1 fruit fly cellular context compared by ENCODE assay signal in the genomic region with DNA sequence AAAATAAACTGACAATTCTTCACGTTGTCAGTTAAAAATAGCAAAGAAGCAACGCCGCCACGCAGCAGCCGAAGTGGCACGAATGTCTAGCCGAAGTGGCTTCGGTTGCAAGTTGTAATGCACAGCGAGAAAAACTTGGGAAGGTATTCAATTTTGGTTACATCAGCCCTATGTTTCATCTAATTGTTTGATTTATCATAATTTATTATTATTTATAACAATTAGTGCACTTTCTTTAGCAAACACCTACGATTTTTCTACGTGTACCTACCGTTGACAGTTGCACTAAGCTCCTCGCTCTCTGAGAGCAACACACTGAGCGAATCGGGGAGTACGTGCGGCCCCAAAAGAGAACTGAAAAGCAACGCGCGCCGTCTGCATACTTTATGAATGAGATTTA.
TF ChIP-seq lines count a peak whose summit lies in the region.

A gene (minus strand): TSS at position 13 of the 400 bp plus-strand sequence.

TF ChIP-seq in whole organism, embryonic, 481 proteins besides CTCF, POLR2A, EP300 and RAD21 (continued from another document and continues in another):
- TF ChIP-seq CG4617 (GFP tag; optimal IDR thresholded peaks at IDR 0.05; lab: Kevin White, UChicago; ENCODE audit: borderline replicate concordance) = peak; percentile 63
- peak; percentile 73 for TF ChIP-seq CG31224 (GFP tag; IDR thresholded peaks at IDR 0.05; lab: Robert Waterston, UW)
- TF ChIP-seq Abd-B (GFP tag; optimal IDR thresholded peaks at IDR 0.05; lab: Kevin White, UChicago) = peak; percentile 66
- peak; percentile 23 for TF ChIP-seq MESR4 (GFP tag; optimal IDR thresholded peaks at IDR 0.05; lab: Kevin White, UChicago)
- no peak for TF ChIP-seq CG7786 (GFP tag; optimal IDR thresholded peaks at IDR 0.05; lab: Kevin White, UChicago)
- TF ChIP-seq corto (GFP tag; optimal IDR thresholded peaks at IDR 0.05; lab: Kevin White, UChicago) = no peak
- peak; percentile 95 for TF ChIP-seq row (GFP tag; IDR thresholded peaks at IDR 0.05; lab: Robert Waterston, UW)
- peak; percentile 86 for TF ChIP-seq CG30403 (GFP tag; optimal IDR thresholded peaks at IDR 0.05; lab: Kevin White, UChicago)
- TF ChIP-seq Adf1 (GFP tag; IDR thresholded peaks at IDR 0.05; lab: Robert Waterston, UW) = 0 out of 2 replicates have a peak, but pooled peaks have one; percentile 29
- TF ChIP-seq zen (tag; optimal IDR thresholded peaks at IDR 0.05; lab: Kevin White, UChicago) = peak; percentile 81
- TF ChIP-seq Oli (tag; optimal IDR thresholded peaks at IDR 0.05; lab: Kevin White, UChicago) = peak; percentile 94
- peak; percentile 55 for TF ChIP-seq CG15696 (tag; optimal IDR thresholded peaks at IDR 0.05; lab: Kevin White, UChicago)
- TF ChIP-seq Atf6 (GFP tag; IDR thresholded peaks at IDR 0.05; lab: Robert Waterston, UW) = peak; percentile 88
- TF ChIP-seq scrt (GFP tag; optimal IDR thresholded peaks at IDR 0.05; lab: Kevin White, UChicago) = peak; percentile 83
- TF ChIP-seq bsh (GFP tag; optimal IDR thresholded peaks at IDR 0.05; lab: Kevin White, UChicago) = peak; percentile 92 to 96
- TF ChIP-seq CG42726 (GFP tag; IDR thresholded peaks at IDR 0.05; lab: Robert Waterston, UW; ENCODE audit: partially characterized antibody) = no peak
- TF ChIP-seq CG13296 (GFP tag; optimal IDR thresholded peaks at IDR 0.05; lab: Kevin White, UChicago) = peak; percentile 88
- TF ChIP-seq CG11696 (GFP tag; IDR thresholded peaks at IDR 0.05; lab: Robert Waterston, UW) = peak; percentile 78
- peak; percentile 92 for TF ChIP-seq CG10654 (GFP tag; optimal IDR thresholded peaks at IDR 0.05; lab: Kevin White, UChicago)
- TF ChIP-seq lbe (GFP tag; optimal IDR thresholded peaks at IDR 0.05; lab: Kevin White, UChicago) = no peak
- TF ChIP-seq trem (tag; optimal IDR thresholded peaks at IDR 0.05; lab: Kevin White, UChicago) = peak; percentile 89
- TF ChIP-seq gro (GFP tag; optimal IDR thresholded peaks at IDR 0.05; lab: Kevin White, UChicago) = no peak
- peak; percentile 51 for TF ChIP-seq pnt (GFP tag; optimal IDR thresholded peaks at IDR 0.05; lab: Kevin White, UChicago)
- TF ChIP-seq bcd (GFP tag; optimal IDR thresholded peaks at IDR 0.05; lab: Kevin White, UChicago) = peak; percentile 90
- TF ChIP-seq ara (GFP tag; IDR thresholded peaks at IDR 0.05; lab: Robert Waterston, UW) = peak; percentile 96
- peak; percentile 72 for TF ChIP-seq Camta (GFP tag; optimal IDR thresholded peaks at IDR 0.05; lab: Kevin White, UChicago)
- TF ChIP-seq rib (GFP tag; IDR thresholded peaks at IDR 0.05; lab: Robert Waterston, UW) = 0 out of 2 replicates have a peak, but pooled peaks have one; percentile 64
- TF ChIP-seq CG12071 (GFP tag; optimal IDR thresholded peaks at IDR 0.05; lab: Kevin White, UChicago) = peak; percentile 90
- peak; percentile 28 for TF ChIP-seq CG9797 (GFP tag; optimal IDR thresholded peaks at IDR 0.05; lab: Kevin White, UChicago)
- TF ChIP-seq schlank (tag; optimal IDR thresholded peaks at IDR 0.05; lab: Kevin White, UChicago) = no peak
- TF ChIP-seq NK7.1 (GFP tag; optimal IDR thresholded peaks at IDR 0.05; lab: Kevin White, UChicago) = no peak
- TF ChIP-seq unc-4 (GFP tag; IDR thresholded peaks at IDR 0.05; lab: Robert Waterston, UW; ENCODE audit: partially characterized antibody) = no peak
- peak; percentile 95 for TF ChIP-seq CG13424 (tag; optimal IDR thresholded peaks at IDR 0.05; lab: Kevin White, UChicago)
- TF ChIP-seq CG15073 (GFP tag; optimal IDR thresholded peaks at IDR 0.05; lab: Kevin White, UChicago) = peak; percentile 72
- TF ChIP-seq CG1233 (GFP tag; optimal IDR thresholded peaks at IDR 0.05; lab: Kevin White, UChicago) = peak; percentile 89
- TF ChIP-seq CG32767 (GFP tag; IDR thresholded peaks at IDR 0.05; lab: Robert Waterston, UW) = peak; percentile 88
- peak; percentile 95 for TF ChIP-seq CG11504 (tag; optimal IDR thresholded peaks at IDR 0.05; lab: Kevin White, UChicago)
- peak; percentile 92 for TF ChIP-seq Sox100B (GFP tag; optimal IDR thresholded peaks at IDR 0.05; lab: Kevin White, UChicago)
- peak; percentile 76 for TF ChIP-seq CG9215 (GFP tag; IDR thresholded peaks at IDR 0.05; lab: Robert Waterston, UW)
- TF ChIP-seq HHEX (GFP tag; optimal IDR thresholded peaks at IDR 0.05; lab: Kevin White, UChicago) = peak; percentile 91
- peak; percentile 36; the same call in 1 of the 2 replicates for TF ChIP-seq Taf1 (GFP tag; IDR thresholded peaks at IDR 0.05; lab: Robert Waterston, UW)
- TF ChIP-seq otp (GFP tag; IDR thresholded peaks at IDR 0.05; lab: Robert Waterston, UW) = peak; percentile 93
- TF ChIP-seq Deaf1 (tag; optimal IDR thresholded peaks at IDR 0.05; lab: Kevin White, UChicago) = peak; percentile 98
- TF ChIP-seq run (tag; optimal IDR thresholded peaks at IDR 0.05; lab: Kevin White, UChicago) = peak; percentile 86
- peak; percentile 98 for TF ChIP-seq HLH3B (GFP tag; IDR thresholded peaks at IDR 0.05; lab: Robert Waterston, UW)
- TF ChIP-seq CG16779 (GFP tag; IDR thresholded peaks at IDR 0.05; lab: Robert Waterston, UW) = peak; percentile 47; the same call in 1 of the 2 replicates
- TF ChIP-seq seq (GFP tag; IDR thresholded peaks at IDR 0.05; lab: Robert Waterston, UW) = peak; percentile 94
- TF ChIP-seq CG9817 (tag; optimal IDR thresholded peaks at IDR 0.05; lab: Kevin White, UChicago) = peak; percentile 83
- peak; percentile 87 for TF ChIP-seq CG6272 (GFP tag; IDR thresholded peaks at IDR 0.05; lab: Robert Waterston, UW)
- peak; percentile 79 for TF ChIP-seq twi (tag; optimal IDR thresholded peaks at IDR 0.05; lab: Kevin White, UChicago)
- TF ChIP-seq gsb-n (tag; optimal IDR thresholded peaks at IDR 0.05; lab: Kevin White, UChicago) = peak; percentile 91
- TF ChIP-seq CG17802 (tag; optimal IDR thresholded peaks at IDR 0.05; lab: Kevin White, UChicago) = peak; percentile 75
- no peak for TF ChIP-seq jumu (GFP tag; optimal IDR thresholded peaks at IDR 0.05; lab: Kevin White, UChicago)
- TF ChIP-seq Meics (GFP tag; optimal IDR thresholded peaks at IDR 0.05; lab: Kevin White, UChicago) = peak; percentile 83
- TF ChIP-seq z (GFP tag; IDR thresholded peaks at IDR 0.05; lab: Robert Waterston, UW) = peak; percentile 64; the same call in 1 of the 3 replicates
- peak; percentile 73 for TF ChIP-seq CG8281 (tag; optimal IDR thresholded peaks at IDR 0.05; lab: Kevin White, UChicago)
- TF ChIP-seq btn (GFP tag; optimal IDR thresholded peaks at IDR 0.05; lab: Kevin White, UChicago) = no peak
- TF ChIP-seq CG14710 (tag; optimal IDR thresholded peaks at IDR 0.05; lab: Kevin White, UChicago) = peak; percentile 86
- TF ChIP-seq Atf3 (GFP tag; optimal IDR thresholded peaks at IDR 0.05; lab: Kevin White, UChicago) = no peak
- no peak for TF ChIP-seq Dip3 (GFP tag; optimal IDR thresholded peaks at IDR 0.05; lab: Kevin White, UChicago)
- TF ChIP-seq CG3407 (GFP tag; optimal IDR thresholded peaks at IDR 0.05; lab: Kevin White, UChicago) = peak; percentile 91
- TF ChIP-seq CG13123 (GFP tag; optimal IDR thresholded peaks at IDR 0.05; lab: Kevin White, UChicago) = peak; percentile 72
- peak in 1 of 3 experiments; percentile 81 for TF ChIP-seq lola (GFP tag; optimal IDR thresholded peaks at IDR 0.05; lab: Kevin White, UChicago)
- peak; percentile 93 for TF ChIP-seq CG11695 (GFP tag; IDR thresholded peaks at IDR 0.05; lab: Robert Waterston, UW)
- peak; percentile 79 for TF ChIP-seq HmgZ (tag; optimal IDR thresholded peaks at IDR 0.05; lab: Kevin White, UChicago)
- no peak for TF ChIP-seq pros (GFP tag; optimal IDR thresholded peaks at IDR 0.05; lab: Kevin White, UChicago)
- peak; percentile 0 to 48 for TF ChIP-seq Trl (optimal IDR thresholded peaks at IDR 0.05; lab: Kevin White, UChicago)
- peak; percentile 31 for TF ChIP-seq Trl (GFP tag; optimal IDR thresholded peaks at IDR 0.05; lab: Kevin White, UChicago)
- TF ChIP-seq CG3065 (GFP tag; optimal IDR thresholded peaks at IDR 0.05; lab: Kevin White, UChicago) = peak; percentile 59
- TF ChIP-seq lmd (GFP tag; IDR thresholded peaks at IDR 0.05; lab: Robert Waterston, UW) = peak; percentile 94
- peak; percentile 54 for TF ChIP-seq Sry-β (GFP tag; optimal IDR thresholded peaks at IDR 0.05; lab: Kevin White, UChicago)
- TF ChIP-seq so (GFP tag; IDR thresholded peaks at IDR 0.05; lab: Robert Waterston, UW) = peak; percentile 96
- TF ChIP-seq lab (GFP tag; optimal IDR thresholded peaks at IDR 0.05; lab: Kevin White, UChicago) = peak; percentile 92
- peak in 1 of 2 experiments; percentile 61 for TF ChIP-seq chif (GFP tag; optimal IDR thresholded peaks at IDR 0.05; lab: Kevin White, UChicago)
- TF ChIP-seq pzg (GFP tag; optimal IDR thresholded peaks at IDR 0.05; lab: Kevin White, UChicago) = no peak
- peak; percentile 91 for TF ChIP-seq sens-2 (GFP tag; IDR thresholded peaks at IDR 0.05; lab: Robert Waterston, UW)
- TF ChIP-seq Dip2 (GFP tag; IDR thresholded peaks at IDR 0.05; lab: Robert Waterston, UW) = no peak
- TF ChIP-seq Side (GFP tag; optimal IDR thresholded peaks at IDR 0.05; lab: Kevin White, UChicago) = peak; percentile 4
- TF ChIP-seq CG9437 (GFP tag; optimal IDR thresholded peaks at IDR 0.05; lab: Kevin White, UChicago) = peak; percentile 77
- no peak for TF ChIP-seq HLH4C (GFP tag; IDR thresholded peaks at IDR 0.05; lab: Robert Waterston, UW; ENCODE audit: partially characterized antibody)
- peak; percentile 93 for TF ChIP-seq CG12391 (tag; optimal IDR thresholded peaks at IDR 0.05; lab: Kevin White, UChicago)
- peak; percentile 76 for TF ChIP-seq dmrt11E (tag; optimal IDR thresholded peaks at IDR 0.05; lab: Kevin White, UChicago)
- peak; percentile 96 for TF ChIP-seq dysf (GFP tag; IDR thresholded peaks at IDR 0.05; lab: Robert Waterston, UW)
- peak; percentile 92 for TF ChIP-seq B-H1 (GFP tag; IDR thresholded peaks at IDR 0.05; lab: Robert Waterston, UW)
- peak; percentile 94 for TF ChIP-seq Ets65A (GFP tag; lab: Kevin White, UChicago)
- TF ChIP-seq CG33557 (GFP tag; optimal IDR thresholded peaks at IDR 0.05; lab: Kevin White, UChicago) = peak; percentile 56
- no peak for TF ChIP-seq eve (GFP tag; optimal IDR thresholded peaks at IDR 0.05; lab: Kevin White, UChicago)
- no peak for TF ChIP-seq tll (GFP tag; optimal IDR thresholded peaks at IDR 0.05; lab: Kevin White, UChicago)
- TF ChIP-seq CG6689 (GFP tag; IDR thresholded peaks at IDR 0.05; lab: Robert Waterston, UW) = peak; percentile 94
- peak; percentile 86 for TF ChIP-seq CG43689 (GFP tag; IDR thresholded peaks at IDR 0.05; lab: Robert Waterston, UW)
- peak; percentile 93 for TF ChIP-seq CG11093 (GFP tag; IDR thresholded peaks at IDR 0.05; lab: Robert Waterston, UW)
- TF ChIP-seq br (optimal IDR thresholded peaks at IDR 0.05; lab: Kevin White, UChicago) = no peak
- no peak for TF ChIP-seq pho (GFP tag; optimal IDR thresholded peaks at IDR 0.05; lab: Kevin White, UChicago)
- TF ChIP-seq D19B (GFP tag; optimal IDR thresholded peaks at IDR 0.05; lab: Kevin White, UChicago) = peak; percentile 56
- peak; percentile 12 for TF ChIP-seq Usf (GFP tag; optimal IDR thresholded peaks at IDR 0.05; lab: Kevin White, UChicago)
- TF ChIP-seq ATbp (GFP tag; optimal IDR thresholded peaks at IDR 0.05; lab: Kevin White, UChicago) = peak; percentile 97
- peak; percentile 86 for TF ChIP-seq CG12104 (GFP tag; optimal IDR thresholded peaks at IDR 0.05; lab: Kevin White, UChicago)
- peak; percentile 91 for TF ChIP-seq bowl (GFP tag; IDR thresholded peaks at IDR 0.05; lab: Robert Waterston, UW)
- TF ChIP-seq toy (GFP tag; IDR thresholded peaks at IDR 0.05; lab: Robert Waterston, UW) = peak; percentile 74
- TF ChIP-seq slp2 (GFP tag; optimal IDR thresholded peaks at IDR 0.05; lab: Kevin White, UChicago) = no peak
- TF ChIP-seq HLH54F (GFP tag; optimal IDR thresholded peaks at IDR 0.05; lab: Kevin White, UChicago) = peak; percentile 38
- TF ChIP-seq Lim3 (GFP tag; IDR thresholded peaks at IDR 0.05; lab: Robert Waterston, UW) = peak; percentile 88
- 0 out of 2 replicates have a peak, but pooled peaks have one; percentile 21 for TF ChIP-seq GATAe (GFP tag; conservative IDR thresholded peaks at IDR 0.05; lab: Robert Waterston, UW)
- TF ChIP-seq CG1792 (GFP tag; optimal IDR thresholded peaks at IDR 0.05; lab: Kevin White, UChicago) = peak; percentile 33
- TF ChIP-seq vvl (GFP tag; IDR thresholded peaks at IDR 0.05; lab: Robert Waterston, UW) = peak; percentile 98
- TF ChIP-seq CG10209 (GFP tag; optimal IDR thresholded peaks at IDR 0.05; lab: Kevin White, UChicago) = peak; percentile 90
- TF ChIP-seq tap (tag; optimal IDR thresholded peaks at IDR 0.05; lab: Kevin White, UChicago) = peak; percentile 95
- peak; percentile 91 for TF ChIP-seq CG12219 (GFP tag; optimal IDR thresholded peaks at IDR 0.05; lab: Kevin White, UChicago)
- TF ChIP-seq CG3995 (GFP tag; optimal IDR thresholded peaks at IDR 0.05; lab: Kevin White, UChicago) = no peak
- TF ChIP-seq usp (GFP tag; optimal IDR thresholded peaks at IDR 0.05; lab: Kevin White, UChicago) = no peak
- TF ChIP-seq pfk (GFP tag; optimal IDR thresholded peaks at IDR 0.05; lab: Kevin White, UChicago) = no peak
- no peak for TF ChIP-seq hth (optimal IDR thresholded peaks at IDR 0.05; lab: Kevin White, UChicago)
- TF ChIP-seq Neu2 (GFP tag; optimal IDR thresholded peaks at IDR 0.05; lab: Kevin White, UChicago; ENCODE audit: borderline replicate concordance) = no peak
- TF ChIP-seq BtbVII (GFP tag; optimal IDR thresholded peaks at IDR 0.05; lab: Kevin White, UChicago) = peak; percentile 79
- TF ChIP-seq bab2 (GFP tag; optimal IDR thresholded peaks at IDR 0.05; lab: Kevin White, UChicago) = peak; percentile 19
- peak; percentile 94 for TF ChIP-seq CG32772 (GFP tag; IDR thresholded peaks at IDR 0.05; lab: Robert Waterston, UW)
- no peak for TF ChIP-seq ato (GFP tag; IDR thresholded peaks at IDR 0.05; lab: Robert Waterston, UW; ENCODE audit: partially characterized antibody)
- no peak for TF ChIP-seq CG7745 (tag; optimal IDR thresholded peaks at IDR 0.05; lab: Kevin White, UChicago)
- 0 out of 4 replicates have a peak, but pooled peaks have one; percentile 45 for TF ChIP-seq chinmo (GFP tag; IDR thresholded peaks at IDR 0.05; lab: Robert Waterston, UW; ENCODE audit: partially characterized antibody)
- TF ChIP-seq CG4854 (GFP tag; optimal IDR thresholded peaks at IDR 0.05; lab: Kevin White, UChicago) = peak; percentile 82
- TF ChIP-seq CG1832 (GFP tag; optimal IDR thresholded peaks at IDR 0.05; lab: Kevin White, UChicago) = no peak
- peak; percentile 24 for TF ChIP-seq CG12236 (GFP tag; optimal IDR thresholded peaks at IDR 0.05; lab: Kevin White, UChicago)
- TF ChIP-seq ewg (GFP tag; optimal IDR thresholded peaks at IDR 0.05; lab: Kevin White, UChicago) = peak; percentile 89
- TF ChIP-seq CG2120 (GFP tag; optimal IDR thresholded peaks at IDR 0.05; lab: Kevin White, UChicago) = peak; percentile 24
- peak; percentile 66 for TF ChIP-seq wdn (GFP tag; IDR thresholded peaks at IDR 0.05; lab: Robert Waterston, UW)
- TF ChIP-seq tup (GFP tag; optimal IDR thresholded peaks at IDR 0.05; lab: Kevin White, UChicago) = peak; percentile 57
